Worm (Caenorhabditis elegans) whole organism, late embryonic: Measurements from ENCODE around the gene ubq-1.
A peak's percentile ranks its signal among the peaks of the same experiment; 100 is the strongest.

Experiments
- C08G9.2 ChIP-seq: sonication (generic microtip); optimal IDR thresholded peaks from 2 replicates; lab custom pipeline; 2016; ENCODE audit warnings: mild to moderate bottlenecking, missing genetic modification characterization, moderate library complexity, missing compliant biosample characterization
- K09A11.1 ChIP-seq: sonication (generic microtip); optimal IDR thresholded peaks from 2 replicates; lab custom pipeline; 2017; ENCODE audit warnings: antibody characterized with exemption, mild to moderate bottlenecking, missing genetic modification characterization, missing compliant biosample characterization; ENCODE audit not compliant: insufficient read depth
- T23F11.4 ChIP-seq: fragments of 200-800 bp; sonication (Bioruptor generic); optimal IDR thresholded peaks from 2 replicates; lab custom pipeline; 2018; ENCODE audit warnings: mild to moderate bottlenecking, missing genetic modification characterization, missing compliant biosample characterization
- Y22D7AL.16 ChIP-seq: sonication (generic microtip); optimal IDR thresholded peaks from 2 replicates; lab custom pipeline; 2016; ENCODE audit warnings: missing genetic modification characterization, missing compliant biosample characterization
- ceh-18 ChIP-seq: sonication (generic microtip); optimal IDR thresholded peaks from 2 replicates; lab custom pipeline; 2016; ENCODE audit warnings: missing genetic modification characterization, missing compliant biosample characterization
- ceh-2 ChIP-seq: sonication (generic microtip); optimal IDR thresholded peaks from 2 replicates; lab custom pipeline; 2016; ENCODE audit warnings: missing genotype, missing genetic modification characterization, missing compliant biosample characterization
- ceh-24 ChIP-seq: sonication (generic microtip); optimal IDR thresholded peaks from 2 replicates; lab custom pipeline; 2016; ENCODE audit warnings: mild to moderate bottlenecking, missing genetic modification characterization, missing compliant biosample characterization
- ceh-31 ChIP-seq: sonication (generic microtip); optimal IDR thresholded peaks from 2 replicates; lab custom pipeline; 2016; ENCODE audit warnings: missing genetic modification characterization, missing compliant biosample characterization
- ceh-48 ChIP-seq: sonication (generic microtip); optimal IDR thresholded peaks from 2 replicates; lab custom pipeline; 2016; ENCODE audit warnings: missing genetic modification characterization, inconsistent platforms, missing compliant biosample characterization
- ceh-6 ChIP-seq: fragments of 200-800 bp; sonication (Bioruptor generic); optimal IDR thresholded peaks from 2 replicates; lab custom pipeline; 2018; ENCODE audit warnings: mild to moderate bottlenecking, missing genetic modification characterization, missing compliant biosample characterization
- ets-4 ChIP-seq: sonication (generic microtip); optimal IDR thresholded peaks from 2 replicates; lab custom pipeline; 2016; ENCODE audit warnings: missing genetic modification characterization, missing compliant biosample characterization
- fkh-6 ChIP-seq: sonication (generic microtip); optimal IDR thresholded peaks from 2 replicates; lab custom pipeline; 2016; ENCODE audit warnings: missing genetic modification characterization, missing compliant biosample characterization
- gmeb-2 ChIP-seq: sonication (generic microtip); optimal IDR thresholded peaks from 2 replicates; lab custom pipeline; 2016; ENCODE audit warnings: missing genetic modification characterization, inconsistent platforms, missing compliant biosample characterization
- hlh-15 ChIP-seq: sonication (generic microtip); optimal IDR thresholded peaks from 2 replicates; lab custom pipeline; 2016; ENCODE audit warnings: missing genetic modification characterization, missing compliant biosample characterization
- hlh-30 ChIP-seq: sonication (generic microtip); optimal IDR thresholded peaks from 2 replicates; lab custom pipeline; 2017; ENCODE audit warnings: antibody characterized with exemption, missing genetic modification characterization, missing compliant biosample characterization; ENCODE audit not compliant: insufficient read depth
- hlh-6 ChIP-seq: sonication (generic microtip); optimal IDR thresholded peaks from 2 replicates; lab custom pipeline; 2016; ENCODE audit warnings: missing genotype, missing genetic modification characterization, missing compliant biosample characterization
- lin-11 ChIP-seq: fragments of 200-800 bp; sonication (Bioruptor generic); optimal IDR thresholded peaks from 2 replicates; lab custom pipeline; 2018; ENCODE audit warnings: mild to moderate bottlenecking, missing genetic modification characterization, missing compliant biosample characterization
- mec-3 ChIP-seq: sonication (generic microtip); optimal IDR thresholded peaks from 2 replicates; lab custom pipeline; 2016; ENCODE audit warnings: borderline replicate concordance, missing genetic modification characterization, missing compliant biosample characterization
- nfya-1 ChIP-seq: sonication (generic microtip); optimal IDR thresholded peaks from 2 replicates; lab custom pipeline; 2017; ENCODE audit warnings: missing genetic modification characterization, mild to moderate bottlenecking, missing compliant biosample characterization, antibody characterized with exemption, moderate library complexity
- nhr-11 ChIP-seq: fragments of 150-350 bp; optimal IDR thresholded peaks from 2 replicates; lab custom pipeline; 2014; ENCODE audit warnings: missing biosample characterization, missing genetic modification characterization
- nhr-232 ChIP-seq: sonication (generic microtip); optimal IDR thresholded peaks from 2 replicates; lab custom pipeline; 2016; ENCODE audit warnings: missing genetic modification characterization, missing compliant biosample characterization
- pat-9 ChIP-seq: fragments of 200-800 bp; sonication (Bioruptor generic); optimal IDR thresholded peaks from 2 replicates; lab custom pipeline; 2018; ENCODE audit warnings: mild to moderate bottlenecking, missing genetic modification characterization, moderate library complexity, missing compliant biosample characterization
- pha-2 ChIP-seq: sonication (generic microtip); optimal IDR thresholded peaks from 2 replicates; lab custom pipeline; 2017; ENCODE audit warnings: mild to moderate bottlenecking, missing genetic modification characterization, missing compliant biosample characterization
- sox-2 ChIP-seq: fragments of 200-800 bp; sonication (Bioruptor generic); IDR thresholded peaks from 2 replicates; pipeline ENCODE4 v1.3.6; 2022; ENCODE audit warnings: missing genetic modification reagents, missing genetic modification characterization, missing compliant biosample characterization
- tbx-2 ChIP-seq: sonication (generic microtip); optimal IDR thresholded peaks from 2 replicates; lab custom pipeline; 2016; ENCODE audit warnings: missing genetic modification characterization, missing compliant biosample characterization
- unc-3 ChIP-seq, 2 experiments: fragments of 200-800 bp in 1 of 2; sonication (Bioruptor generic) in 1 of 2; sonication (generic microtip) in 1 of 2; conservative IDR thresholded peaks in 1 of 2; optimal IDR thresholded peaks in 1 of 2; 2 replicates each; pipeline versions ENCODE4 v1.3.6 to Lab custom; 2016 to 2022; ENCODE audit warnings: missing compliant biosample characterization in 2 of 2, missing genetic modification characterization in 2 of 2, missing genetic modification reagents in 1 of 2
- unc-42 ChIP-seq: sonication (generic microtip); optimal IDR thresholded peaks from 2 replicates; lab custom pipeline; 2016; ENCODE audit warnings: missing genotype, missing genetic modification characterization, missing compliant biosample characterization
- unc-55 ChIP-seq: sonication (generic microtip); optimal IDR thresholded peaks from 2 replicates; lab custom pipeline; 2017; ENCODE audit warnings: missing biosample characterization, missing genetic modification reagents, missing genetic modification characterization
- zip-5 ChIP-seq: sonication (generic microtip); optimal IDR thresholded peaks from 2 replicates; lab custom pipeline; 2016; ENCODE audit warnings: missing genetic modification characterization, missing compliant biosample characterization
- ztf-16 ChIP-seq: sonication (generic microtip); optimal IDR thresholded peaks from 2 replicates; lab custom pipeline; 2017; ENCODE audit warnings: missing genetic modification characterization, missing compliant biosample characterization

The ubq-1 gene

DNA sequence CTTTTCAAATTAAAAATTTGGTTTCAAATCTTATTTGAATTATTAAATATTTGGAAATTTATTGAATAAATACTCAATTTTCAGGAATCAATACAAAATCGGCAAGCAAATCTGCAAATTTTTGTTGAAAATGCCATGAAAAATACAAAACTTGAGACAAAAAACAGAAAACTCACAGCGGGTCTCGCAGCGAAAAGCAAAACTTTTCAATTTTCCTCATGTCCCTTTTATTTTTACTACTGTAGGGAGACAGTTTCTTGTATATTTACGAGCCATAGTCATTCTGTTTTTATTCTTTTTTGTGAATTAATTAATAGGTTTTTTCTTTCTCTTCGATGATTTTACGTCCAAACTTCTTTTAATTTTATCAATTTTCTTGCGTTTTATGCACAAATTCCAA, 48.4 kb downstream of the ubq-1 start:
- TF ChIP-seq pha-2 (tag; lab: Kevin White, UChicago) (no peak), nfya-1 (tag; lab: Kevin White, UChicago) (no peak), Y22D7AL.16 (tag; lab: Kevin White, UChicago) (no peak), ceh-31 (no peak), K09A11.1 (tag; lab: Kevin White, UChicago) (no peak)

DNA sequence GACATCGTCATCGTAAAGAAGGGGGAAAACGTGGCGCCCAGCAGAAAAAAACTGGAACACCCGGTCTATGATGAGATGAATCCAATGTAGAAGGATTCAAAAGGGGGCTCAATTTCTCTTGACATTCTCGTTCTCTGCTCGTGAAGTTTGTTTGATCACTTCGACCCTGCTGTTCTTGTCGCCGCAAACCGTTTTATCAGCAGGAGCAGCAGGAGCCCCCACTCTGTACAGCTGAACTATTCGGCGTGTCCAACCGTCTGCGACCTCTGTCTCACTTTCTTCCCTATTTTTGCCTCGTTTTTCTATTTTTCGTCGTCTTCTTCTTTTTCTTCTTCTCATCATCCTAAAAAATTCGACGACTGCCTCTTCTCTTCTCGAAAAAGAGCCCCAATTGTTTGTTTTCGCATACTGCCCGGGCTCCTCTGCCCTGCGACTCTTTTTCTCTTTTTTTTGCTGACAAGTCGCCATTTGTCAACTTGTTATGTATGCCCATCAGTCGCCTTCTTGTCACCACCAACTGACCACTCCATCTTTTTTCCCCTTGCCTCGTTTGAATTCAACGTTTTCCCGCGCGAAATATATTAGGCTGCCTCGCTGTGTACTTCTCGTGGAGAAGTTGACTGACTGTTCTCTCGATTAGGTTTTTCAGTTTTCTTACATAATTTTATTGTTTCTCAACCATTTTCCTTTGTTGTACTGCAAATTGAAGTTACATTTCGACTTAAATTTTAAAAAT, 49.1 kb downstream of the ubq-1 start:
- TF ChIP-seq unc-42 (tag; lab: Kevin White, UChicago): peak; percentile 8
- TF ChIP-seq ceh-6 (GFP tag; lab: Kevin White, UChicago): no peak
- TF ChIP-seq ceh-48 (tag; lab: Kevin White, UChicago): no peak
- no peak for TF ChIP-seq fkh-6 (tag; lab: Kevin White, UChicago)
- TF ChIP-seq ceh-18: peak; percentile 5
- peak; percentile 63 for TF ChIP-seq unc-55 (GFP tag; lab: Kevin White, UChicago)
- TF ChIP-seq ets-4: peak; percentile 0
- no peak for TF ChIP-seq unc-3 (GFP tag; conservative IDR thresholded peaks at IDR 0.05; lab: Robert Waterston, UW)
- no peak for TF ChIP-seq unc-3 (tag; optimal IDR thresholded peaks at IDR 0.05; lab: Kevin White, UChicago)
- TF ChIP-seq mec-3 (tag; lab: Kevin White, UChicago): peak; percentile 42
- TF ChIP-seq hlh-15 (tag; lab: Kevin White, UChicago): no peak
- no peak for TF ChIP-seq gmeb-2 (tag; lab: Kevin White, UChicago)

DNA sequence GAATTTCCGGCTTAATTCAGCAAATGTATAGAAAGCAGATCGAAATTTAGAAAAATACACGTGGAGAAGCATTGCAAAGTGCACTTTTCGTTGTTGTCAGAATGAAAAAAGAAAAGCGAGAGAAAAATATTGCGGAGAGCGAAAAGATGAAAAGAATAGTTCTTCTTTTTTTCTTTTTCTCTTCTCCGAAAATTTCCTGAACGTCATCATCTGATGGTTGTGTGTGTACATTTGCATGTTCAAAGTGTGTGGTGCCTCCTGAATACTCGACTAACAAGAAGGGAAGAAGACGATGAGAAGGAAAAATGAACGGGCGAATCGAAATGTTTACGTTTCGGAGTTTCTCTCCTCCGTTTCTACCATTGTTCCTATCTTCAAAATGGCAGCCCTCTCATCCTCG, 50.0 kb downstream of the ubq-1 start:
- no peak for TF ChIP-seq hlh-6 (tag; lab: Kevin White, UChicago)

- TF ChIP-seq unc-42 (tag; lab: Kevin White, UChicago) (peak; percentile 51), unc-55 (GFP tag; lab: Kevin White, UChicago) (peak; percentile 47), tbx-2 (tag; lab: Kevin White, UChicago) (no peak)
Measured at ce11 chrIII:5991142-5991930, 51.3 kb downstream of the ubq-1 start, which contains the start of gene T04C9.2. TSS of gene T04C9.2 (plus strand) at chrIII:5991880.

DNA sequence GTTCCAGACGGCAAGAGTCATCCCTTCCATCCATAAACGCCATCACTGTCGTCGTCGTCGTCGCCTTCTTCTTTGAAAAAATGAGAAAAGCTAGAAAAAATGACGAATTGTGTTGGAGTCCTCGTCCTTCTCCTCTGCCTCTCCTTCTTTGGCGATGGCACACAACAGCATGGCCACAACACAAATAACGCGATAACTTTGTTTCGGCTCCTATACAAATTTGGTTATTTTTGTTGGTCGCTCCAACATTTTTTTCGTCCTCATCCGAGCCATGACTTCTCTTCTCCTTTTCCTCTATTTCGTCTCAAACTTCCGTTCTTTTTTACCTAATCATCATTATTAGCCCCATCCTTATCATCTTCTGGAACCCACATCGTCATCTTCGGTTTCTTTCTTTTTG, 52.0 kb downstream of the ubq-1 start:
- TF ChIP-seq nhr-11: no peak
- no peak for TF ChIP-seq lin-11 (tag; lab: Kevin White, UChicago)
- TF ChIP-seq unc-42 (tag; lab: Kevin White, UChicago): peak; percentile 98

ce11 chrIII:5992913-5993312, 52.9 kb downstream of the ubq-1 start, which contains the start of gene T04C9.1:
TSS of gene T04C9.1 (plus strand) at chrIII:5993213.
- no peak for TF ChIP-seq ceh-48 (tag; lab: Kevin White, UChicago)
- no peak for TF ChIP-seq tbx-2 (tag; lab: Kevin White, UChicago)
- TF ChIP-seq hlh-6 (tag; lab: Kevin White, UChicago): no peak
- no peak for TF ChIP-seq ceh-18
- no peak for TF ChIP-seq Y22D7AL.16 (tag; lab: Kevin White, UChicago)
- TF ChIP-seq pat-9 (tag; lab: Kevin White, UChicago): no peak
- TF ChIP-seq sox-2 (GFP tag; lab: Robert Waterston, UW): no peak
- no peak for TF ChIP-seq ceh-2 (tag; lab: Kevin White, UChicago)
- TF ChIP-seq nhr-232: no peak
- TF ChIP-seq ceh-6 (GFP tag; lab: Kevin White, UChicago): no peak
- no peak for TF ChIP-seq zip-5 (tag; lab: Kevin White, UChicago)
- no peak for TF ChIP-seq ets-4
- TF ChIP-seq ztf-16 (tag; lab: Kevin White, UChicago): no peak
- TF ChIP-seq hlh-30 (tag; lab: Kevin White, UChicago): no peak
- no peak for TF ChIP-seq ceh-31
- no peak for TF ChIP-seq C08G9.2 (tag; lab: Kevin White, UChicago)
- no peak for TF ChIP-seq T23F11.4 (GFP tag; lab: Kevin White, UChicago)
- TF ChIP-seq lin-11 (tag; lab: Kevin White, UChicago): no peak
- no peak for TF ChIP-seq ceh-24 (tag; lab: Kevin White, UChicago)
- TF ChIP-seq pha-2 (tag; lab: Kevin White, UChicago): no peak
